Worm (Caenorhabditis elegans): Measurements from ENCODE around the gene ZC443.3.

The ZC443.3 gene

DNA sequence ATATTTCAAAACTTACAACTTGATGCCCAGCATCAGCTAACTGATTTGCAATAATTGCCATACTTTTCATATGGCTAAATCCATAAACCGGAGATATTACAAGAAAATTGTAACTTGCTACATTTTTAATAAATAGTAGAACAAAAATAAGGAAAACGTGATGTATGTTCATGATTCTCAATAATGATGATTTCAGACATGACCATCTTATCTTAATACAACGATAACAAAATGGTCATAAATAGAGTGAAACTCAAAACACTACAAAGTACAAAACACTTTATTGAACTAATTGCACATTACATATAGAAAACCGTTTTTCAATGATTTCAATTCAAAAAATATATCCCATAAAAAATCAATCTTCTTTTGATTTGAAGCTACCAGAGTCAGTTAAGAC is 21.2 kb downstream of the ZC443.3 start, which contains the start of gene ugt-5 (continued):
- TF ChIP-seq F10B5.3 (tag; optimal IDR thresholded peaks at IDR 0.05), result no peak
- no peak for TF ChIP-seq saeg-2 (GFP tag; IDR thresholded peaks at IDR 0.05)
- TF ChIP-seq mes-2 (tag; optimal IDR thresholded peaks at IDR 0.05; ENCODE audit: poor library complexity, severe bottlenecking), result no peak
- peak; percentile 24 for TF ChIP-seq pqm-1 (tag; optimal IDR thresholded peaks at IDR 0.05)
- TF ChIP-seq mxl-2 (GFP tag; conservative IDR thresholded peaks at IDR 0.05), result no peak
- no peak for TF ChIP-seq skn-1 (tag; optimal IDR thresholded peaks at IDR 0.05)
- no peak for TF ChIP-seq F37D6.2 (tag; optimal IDR thresholded peaks at IDR 0.05)
- TF ChIP-seq zag-1 (tag; optimal IDR thresholded peaks at IDR 0.05), result no peak
- TF ChIP-seq T20F7.1 (GFP tag; optimal IDR thresholded peaks at IDR 0.05), result no peak
- no peak for TF ChIP-seq sdz-12 (GFP tag; optimal IDR thresholded peaks at IDR 0.05)
- no peak for TF ChIP-seq lir-3 (tag; optimal IDR thresholded peaks at IDR 0.05)
- TF ChIP-seq Y75B8A.6 (GFP tag; IDR thresholded peaks at IDR 0.05), result no peak
- TF ChIP-seq lin-13 (GFP tag; optimal IDR thresholded peaks at IDR 0.05), result no peak
- no peak for TF ChIP-seq zip-11 (GFP tag; IDR thresholded peaks at IDR 0.05)
- no peak for TF ChIP-seq lin-39 (tag; optimal IDR thresholded peaks at IDR 0.05)
- TF ChIP-seq fos-1 (tag; optimal IDR thresholded peaks at IDR 0.05), result no peak
- TF ChIP-seq daf-16 (GFP tag; optimal IDR thresholded peaks at IDR 0.05), result no peak
- peak; percentile 82 for TF ChIP-seq daf-16 (tag; optimal IDR thresholded peaks at IDR 0.05)
- no peak for TF ChIP-seq lin-29 (GFP tag; IDR thresholded peaks at IDR 0.05)
- TF ChIP-seq daf-8 (GFP tag; IDR thresholded peaks at IDR 0.05), result no peak
- TF ChIP-seq ZK546.5 (tag; optimal IDR thresholded peaks at IDR 0.05), result no peak
- no peak for TF ChIP-seq nhr-237 (tag; optimal IDR thresholded peaks at IDR 0.05)
- TF ChIP-seq Y105C5A.15 (GFP tag; IDR thresholded peaks at IDR 0.05), result no peak
- TF ChIP-seq ces-1 (GFP tag; optimal IDR thresholded peaks at IDR 0.05), result no peak
- peak; percentile 18 for TF ChIP-seq nhr-77 (tag; optimal IDR thresholded peaks at IDR 0.05)
- no peak for TF ChIP-seq nhr-11 (tag; optimal IDR thresholded peaks at IDR 0.05)
- no peak; the same call in none of the 2 replicates for TF ChIP-seq dmd-6 (GFP tag; IDR thresholded peaks at IDR 0.05)
- no peak for TF ChIP-seq hif-1 (tag; optimal IDR thresholded peaks at IDR 0.05)
- no peak for TF ChIP-seq ceh-44 (GFP tag; IDR thresholded peaks at IDR 0.05)
- no peak for TF ChIP-seq vab-7 (GFP tag; IDR thresholded peaks at IDR 0.05)
- TF ChIP-seq ztf-7 (tag; optimal IDR thresholded peaks at IDR 0.05), result no peak
- peak; percentile 76 for TF ChIP-seq nhr-28 (tag; optimal IDR thresholded peaks at IDR 0.05)
- TF ChIP-seq ceh-62 (tag; optimal IDR thresholded peaks at IDR 0.05), result no peak
- no peak for TF ChIP-seq snpc-1.2 (GFP tag; IDR thresholded peaks at IDR 0.05)
- no peak for TF ChIP-seq nhr-6 (tag; optimal IDR thresholded peaks at IDR 0.05)
- TF ChIP-seq jun-1 (tag; optimal IDR thresholded peaks at IDR 0.05), result no peak
- TF ChIP-seq set-16 (GFP tag; IDR thresholded peaks at IDR 0.05), result no peak
- TF ChIP-seq madf-5 (GFP tag; IDR thresholded peaks at IDR 0.05), result no peak
- no peak for TF ChIP-seq ama-1 (optimal IDR thresholded peaks at IDR 0.05)
- no peak for TF ChIP-seq lim-7 (GFP tag; IDR thresholded peaks at IDR 0.05)
- no peak for TF ChIP-seq ztf-11 (tag; optimal IDR thresholded peaks at IDR 0.05)

DNA sequence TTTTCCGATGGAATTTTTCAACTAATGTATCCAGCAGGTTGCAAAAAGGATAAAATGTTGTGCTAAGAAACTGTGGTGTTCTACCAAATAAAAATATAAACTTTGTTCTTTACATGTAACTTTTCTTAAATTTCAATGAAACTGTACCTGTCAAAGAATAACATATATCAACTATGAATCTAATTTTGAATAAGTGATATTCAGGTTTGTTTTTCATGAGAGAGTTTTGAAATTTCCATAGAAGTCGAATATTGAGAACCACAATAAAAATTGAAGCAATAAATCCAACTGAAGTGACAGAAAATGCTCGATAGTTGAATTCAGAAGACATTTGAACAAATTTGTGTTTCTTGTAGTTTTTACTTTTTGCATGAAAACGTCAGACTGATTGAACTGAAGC is 23.7 kb downstream of the ZC443.3 start, which contains the start of gene srbc-43:
TSS of gene srbc-43 (minus strand) at position 331 of the 400 bp plus-strand sequence.
- no peak for TF ChIP-seq lin-15B (tag; optimal IDR thresholded peaks at IDR 0.05)
- peak; percentile 93 for TF ChIP-seq aha-1 (tag)
- no peak for TF ChIP-seq lin-38 (GFP tag; IDR thresholded peaks at IDR 0.05)

All from whole organism, L4 larva.